Worm (Caenorhabditis elegans) whole organism, L4/young adult: ENCODE results near the gene C53C11.4.
"Not testable (repeated sequence)": the region's sequence is repeated elsewhere in the genome, so short reads cannot be mapped to it uniquely, and the experiment has no call there.

Experiments
- W03F9.2 ChIP-seq: fragments of 150-350 bp; optimal IDR thresholded peaks from 2 replicates; lab custom pipeline; 2014; ENCODE audit warnings: missing biosample characterization, missing genetic modification characterization
- dao-5 ChIP-seq: sonication (generic microtip); optimal IDR thresholded peaks from 2 replicates; lab custom pipeline; 2016; ENCODE audit warnings: missing genotype, missing genetic modification characterization, moderate library complexity, missing compliant biosample characterization
- him-1 ChIP-seq: sonication (generic microtip); optimal IDR thresholded peaks from 2 replicates; lab custom pipeline; 2016; ENCODE audit warnings: missing genotype, missing genetic modification reagents, missing genetic modification characterization, missing compliant biosample characterization

Gene C53C11.4

DNA sequence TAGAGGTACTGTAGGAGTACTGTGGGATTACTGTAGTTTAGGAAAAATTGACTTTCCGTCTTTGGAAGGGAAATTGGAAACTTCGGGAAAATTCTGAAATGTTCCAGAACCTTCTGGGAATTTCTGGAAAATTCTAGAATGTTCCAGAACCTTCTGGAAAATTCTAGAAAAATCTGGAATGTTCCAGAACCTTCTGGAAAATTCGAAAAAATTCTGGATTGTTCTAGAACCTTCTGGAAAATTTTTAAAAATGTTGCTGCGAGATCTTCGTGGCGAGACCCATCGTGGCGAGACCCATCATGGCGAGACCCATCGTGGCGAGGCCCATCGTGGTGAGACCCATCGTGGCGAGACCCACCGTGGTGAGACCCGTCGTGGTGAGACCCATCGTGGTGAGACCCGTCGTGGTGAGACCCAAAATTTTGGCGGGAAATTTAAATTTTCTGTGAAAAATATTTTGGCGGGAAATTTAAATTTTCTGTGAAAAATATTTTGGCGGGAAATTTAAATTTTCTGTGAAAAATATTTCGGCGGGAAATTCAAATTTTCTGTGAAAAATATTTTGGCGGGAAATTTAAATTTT lies at the start of gene C53C11.4:
Gene C53C11.4 (plus strand): TSS at position 179 of the 583 bp plus-strand sequence.
- TF ChIP-seq W03F9.2; him-1 (tag; lab: Kevin White, UChicago); dao-5 (tag; lab: Kevin White, UChicago): not testable (repeated sequence)

DNA sequence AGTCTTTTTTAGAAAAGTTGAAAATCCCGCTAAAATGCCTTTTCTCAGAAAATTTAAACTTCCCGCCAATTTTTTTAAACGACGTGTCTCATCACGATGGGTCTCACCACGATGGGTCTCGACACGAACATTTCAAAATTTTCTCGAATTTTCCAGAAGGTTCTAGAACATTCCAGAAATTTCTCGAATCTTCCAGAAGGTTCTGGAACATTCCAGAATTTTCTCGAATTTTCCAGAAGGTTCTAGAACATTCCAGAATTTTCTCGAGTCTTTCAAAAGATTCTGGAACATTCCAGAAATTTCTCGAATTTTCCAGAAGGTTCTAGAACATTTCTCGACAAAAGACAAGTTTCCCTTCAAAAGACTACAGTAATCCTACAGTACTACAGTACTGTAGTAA lies 22.3 kb upstream of the C53C11.4 start:
- TF ChIP-seq W03F9.2 (no peak), dao-5 (tag; lab: Kevin White, UChicago) (no peak), him-1 (tag; lab: Kevin White, UChicago) (no peak)

- TF ChIP-seq him-1 (tag; lab: Kevin White, UChicago) (no peak), W03F9.2 (no peak), dao-5 (tag; lab: Kevin White, UChicago) (no peak)
These were observed 16.7 kb upstream of the C53C11.4 start for ce11 chrX:17294019-17294418.

DNA sequence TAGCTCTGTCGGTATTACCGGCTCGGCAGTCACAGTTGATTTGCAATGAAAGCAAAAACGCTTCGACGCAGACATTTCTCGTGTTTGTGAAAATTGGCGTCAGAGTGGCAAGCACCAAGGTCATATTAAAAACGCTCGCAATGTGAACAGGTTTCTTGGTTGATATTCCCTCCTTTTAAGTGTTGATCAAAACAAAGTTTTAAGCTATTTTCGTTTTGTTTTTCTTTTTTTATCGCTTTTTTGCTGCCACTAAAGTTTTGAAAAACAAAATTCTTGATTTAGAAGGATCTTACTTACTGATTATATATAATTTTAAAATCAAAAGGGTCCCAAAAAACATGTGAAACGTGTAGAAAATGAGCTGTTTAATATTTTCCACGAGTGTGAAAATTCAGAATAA lies 16.0 kb upstream of the C53C11.4 start, which contains the start of gene C33E10.8:
Gene C33E10.8 (minus strand): TSS at position 101 of the 400 bp plus-strand sequence.
- TF ChIP-seq W03F9.2 (no peak), dao-5 (tag; lab: Kevin White, UChicago) (no peak), him-1 (tag; lab: Kevin White, UChicago) (no peak)

DNA sequence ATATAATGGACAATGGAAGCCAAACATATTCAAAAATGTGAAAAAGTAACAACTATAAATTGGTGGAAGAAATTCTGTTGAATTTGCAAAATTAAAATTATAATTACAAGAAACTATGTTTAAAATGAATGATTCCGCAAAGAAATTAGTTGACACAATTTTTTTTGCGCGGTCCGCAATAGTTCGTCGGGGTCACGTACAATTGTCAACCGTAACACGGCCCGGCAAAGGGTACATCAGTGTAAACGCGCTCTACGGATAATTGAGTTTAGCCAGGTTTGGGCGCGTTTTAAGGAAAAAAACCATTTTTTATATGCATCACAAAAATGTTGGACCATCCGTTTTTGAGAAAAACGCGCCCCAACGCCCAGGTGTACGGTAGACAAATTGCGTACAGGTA lies 13.3 kb upstream of the C53C11.4 start:
- TF ChIP-seq dao-5 (tag; lab: Kevin White, UChicago) (no peak), W03F9.2 (no peak), him-1 (tag; lab: Kevin White, UChicago) (no peak)

DNA sequence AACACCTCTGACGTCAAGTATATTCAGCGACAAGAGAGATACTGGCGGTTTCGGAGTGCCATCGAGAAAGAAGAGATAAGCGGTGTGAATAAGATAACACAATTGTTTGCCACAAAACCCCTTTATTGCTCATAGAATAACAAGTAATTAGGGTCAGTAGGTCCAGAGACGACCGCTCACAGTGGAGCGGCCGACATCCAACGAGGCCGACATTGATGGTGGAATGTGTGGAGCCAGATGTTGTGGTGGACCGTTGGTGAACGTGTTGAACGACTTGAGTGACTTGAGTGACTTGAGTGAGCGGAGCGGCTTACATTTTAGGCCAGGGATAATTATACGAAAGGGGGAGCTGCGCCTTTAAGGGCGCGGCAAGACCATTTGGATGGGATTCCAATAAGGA lies 10.0 kb upstream of the C53C11.4 start:
- TF ChIP-seq W03F9.2 (no peak), him-1 (tag; lab: Kevin White, UChicago) (no peak), dao-5 (tag; lab: Kevin White, UChicago) (no peak)

DNA sequence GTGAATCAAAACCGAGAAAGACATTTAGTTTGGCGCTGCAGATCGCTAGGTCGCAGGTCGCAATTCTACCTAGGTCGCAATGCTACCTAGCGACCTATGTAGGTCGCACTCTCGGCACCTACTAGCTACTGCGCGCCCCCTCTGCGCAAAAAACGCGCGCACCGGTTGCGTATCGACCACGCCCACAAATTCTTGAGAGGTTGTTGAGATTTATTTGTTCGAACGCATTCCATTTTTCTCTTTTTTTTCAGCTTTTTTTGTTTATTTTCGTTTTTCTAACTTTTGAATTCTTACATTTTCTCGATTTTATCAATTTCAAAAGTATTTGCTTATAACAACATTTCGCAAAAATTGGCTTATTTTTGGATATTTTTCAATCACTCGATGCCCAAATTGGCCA lies 8.8 kb upstream of the C53C11.4 start, which contains the start of gene C33E10.10:
Gene C33E10.10 (minus strand): TSS at position 101 of the 400 bp plus-strand sequence.
- TF ChIP-seq W03F9.2 (no peak), dao-5 (tag; lab: Kevin White, UChicago) (no peak), him-1 (tag; lab: Kevin White, UChicago) (no peak)

DNA sequence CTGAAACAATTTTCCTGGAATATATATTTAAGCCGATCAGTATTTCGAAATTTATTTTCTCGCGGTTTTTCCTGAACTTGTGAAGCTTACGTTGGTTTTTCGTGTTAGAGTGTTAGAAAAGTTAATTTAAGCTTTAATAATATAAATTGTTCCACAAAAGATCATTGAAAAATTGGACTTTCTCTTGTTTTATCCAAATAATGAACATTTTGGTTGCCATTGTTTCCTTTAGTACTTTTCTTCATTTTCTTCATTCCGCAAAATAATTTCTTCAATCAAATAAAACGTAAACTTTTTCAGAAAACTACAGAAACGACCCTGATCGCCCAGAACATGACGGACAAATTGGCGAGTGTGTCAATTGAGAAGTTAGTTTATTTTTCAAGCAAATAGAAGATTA lies 8.3 kb upstream of the C53C11.4 start, which contains the start of gene fbxa-120:
Gene fbxa-120 (plus strand): TSS at position 301 of the 400 bp plus-strand sequence.
- no peak for TF ChIP-seq him-1 (tag; lab: Kevin White, UChicago)
- no peak for TF ChIP-seq dao-5 (tag; lab: Kevin White, UChicago)
- no peak for TF ChIP-seq W03F9.2

- TF ChIP-seq dao-5 (tag; lab: Kevin White, UChicago); him-1 (tag; lab: Kevin White, UChicago); W03F9.2: not testable (repeated sequence)
These were observed 5.8 kb upstream of the C53C11.4 start, which contains the start of gene C33E10.1 for ce11 chrX:17304920-17305319. C33E10.1 (plus strand) TSS chrX:17305220.

DNA sequence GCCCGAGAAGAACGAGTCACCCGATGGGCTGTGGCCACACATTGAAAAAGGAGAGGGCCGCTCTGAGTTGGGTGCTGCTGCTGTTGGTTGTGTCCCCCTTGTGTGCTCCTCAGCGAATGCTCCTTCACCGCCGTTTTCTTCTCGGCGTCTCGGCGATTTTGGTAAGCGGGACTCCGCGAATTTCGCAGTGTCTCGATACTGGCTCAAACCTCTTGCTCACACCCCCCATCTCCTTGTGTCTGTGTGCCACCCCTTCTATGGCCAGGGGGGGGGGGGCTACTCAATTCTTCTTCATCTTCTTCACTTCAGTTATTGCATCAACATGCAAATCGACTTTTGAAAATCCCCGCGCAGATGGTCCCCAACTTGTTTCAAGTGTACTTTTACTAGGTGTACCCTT lies 4.2 kb downstream of the C53C11.4 start:
- no peak for TF ChIP-seq W03F9.2
- no peak for TF ChIP-seq dao-5 (tag; lab: Kevin White, UChicago)
- peak; percentile 64 for TF ChIP-seq him-1 (tag; lab: Kevin White, UChicago)

ce11 chrX:17318284-17318683 lies 7.6 kb downstream of the C53C11.4 start, which contains the start of gene ptr-5:
ptr-5 (plus strand) TSS chrX:17318584.
- TF ChIP-seq dao-5 (tag; lab: Kevin White, UChicago) (no peak), W03F9.2 (no peak), him-1 (tag; lab: Kevin White, UChicago) (no peak)

- no peak for TF ChIP-seq W03F9.2
- TF ChIP-seq him-1 (tag; lab: Kevin White, UChicago): no peak
- no peak for TF ChIP-seq dao-5 (tag; lab: Kevin White, UChicago)
These were observed 9.9 kb downstream of the C53C11.4 start for ce11 chrX:17320572-17320971.

- TF ChIP-seq dao-5 (tag; lab: Kevin White, UChicago): no peak
- TF ChIP-seq W03F9.2: no peak
- no peak for TF ChIP-seq him-1 (tag; lab: Kevin White, UChicago)
These were observed 14.2 kb downstream of the C53C11.4 start for ce11 chrX:17324954-17325353.

ce11 chrX:17327226-17327625 lies 16.5 kb downstream of the C53C11.4 start:
- TF ChIP-seq W03F9.2: no peak
- TF ChIP-seq dao-5 (tag; lab: Kevin White, UChicago): no peak
- TF ChIP-seq him-1 (tag; lab: Kevin White, UChicago): no peak

DNA sequence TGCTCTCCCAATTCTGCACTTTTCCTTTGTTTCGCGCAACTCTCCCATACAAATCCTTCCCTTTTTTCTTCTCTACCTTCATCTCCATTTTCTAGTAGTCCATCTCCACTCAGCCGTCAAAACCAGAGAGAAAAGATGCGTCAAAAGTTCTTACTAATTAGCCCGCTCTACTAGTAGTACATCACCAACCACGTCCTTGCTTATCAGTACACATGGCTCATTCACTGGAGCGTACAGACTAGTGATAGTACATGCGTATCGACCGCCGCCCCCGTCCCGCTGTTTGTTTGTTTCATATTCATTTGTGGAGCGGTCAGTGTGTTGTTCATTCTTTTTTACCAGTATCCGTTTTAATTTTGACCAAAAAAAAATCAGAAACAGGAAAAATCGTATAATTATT lies 18.4 kb downstream of the C53C11.4 start:
- TF ChIP-seq W03F9.2 (no peak), dao-5 (tag; lab: Kevin White, UChicago) (no peak), him-1 (tag; lab: Kevin White, UChicago) (no peak)
